Fruit fly (Drosophila melanogaster) whole organism, wandering third instar larva: ENCODE results near the gene CG5556.

Experiments
- Abd-B ChIP-seq: fragments of >200 bp; optimal IDR thresholded peaks from 2 replicates; lab custom pipeline; 2017; ENCODE audit warnings: missing biosample characterization, missing genetic modification characterization
- CG32264 ChIP-seq: fragments of 200-800 bp; sonication (Bioruptor generic); optimal IDR thresholded peaks from 2 replicates; lab custom pipeline; 2016; ENCODE audit warnings: missing biosample characterization, missing genetic modification characterization
- Dfd ChIP-seq: fragments of >200 bp; optimal IDR thresholded peaks from 2 replicates; lab custom pipeline; 2017; ENCODE audit warnings: missing biosample characterization, missing genetic modification characterization
- Hr78 ChIP-seq: fragments of >200 bp; optimal IDR thresholded peaks from 2 replicates; lab custom pipeline; 2017; ENCODE audit warnings: missing biosample characterization, missing genetic modification characterization
- OdsH ChIP-seq: fragments of 200-800 bp; sonication (Bioruptor generic); optimal IDR thresholded peaks from 2 replicates; lab custom pipeline; 2016; ENCODE audit warnings: missing biosample characterization, mild to moderate bottlenecking, missing genetic modification characterization
- fru ChIP-seq: fragments of 200-800 bp; sonication (Bioruptor generic); optimal IDR thresholded peaks from 3 replicates; lab custom pipeline; 2016; ENCODE audit warnings: missing biosample characterization, mild to moderate bottlenecking, missing genetic modification characterization
- psq ChIP-seq: fragments of 200-800 bp; sonication (Bioruptor generic); optimal IDR thresholded peaks from 3 replicates; lab custom pipeline; 2017; ENCODE audit warnings: missing biosample characterization, mild to moderate bottlenecking, missing genetic modification characterization, moderate library complexity
- sage ChIP-seq: fragments of 200-800 bp; sonication (Bioruptor generic); optimal IDR thresholded peaks from 2 replicates; lab custom pipeline; 2016; ENCODE audit warnings: missing biosample characterization, mild to moderate bottlenecking, missing genetic modification characterization
- woc ChIP-seq: sonication (Bioruptor generic); optimal IDR thresholded peaks from 2 replicates; lab custom pipeline; 2016; ENCODE audit warnings: missing biosample characterization, mild to moderate bottlenecking, missing genetic modification characterization

DNA sequence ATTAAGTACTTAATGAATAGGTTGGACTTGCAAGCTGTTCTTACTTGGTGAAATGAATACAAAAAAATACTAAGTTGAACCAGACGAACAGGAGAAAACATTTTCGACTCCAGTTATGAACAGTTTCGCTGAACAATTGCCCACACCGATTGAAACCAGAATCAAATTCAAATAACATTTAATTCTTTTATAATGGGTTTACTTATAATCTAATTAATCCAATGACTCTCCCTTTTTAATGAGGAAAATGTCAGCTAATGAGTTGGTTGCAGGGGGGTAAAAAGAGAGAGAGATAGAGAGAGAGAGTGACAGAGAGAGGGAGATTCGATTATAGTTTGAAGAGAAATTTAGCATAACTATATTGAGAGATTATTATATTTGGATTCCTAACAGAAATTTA lies 10.7 kb downstream of the CG5556 start, which contains the start of gene CG33923:
- no peak for TF ChIP-seq Hr78 (GFP tag; lab: Kevin White, UChicago)
- no peak for TF ChIP-seq Abd-B (GFP tag; lab: Kevin White, UChicago)
- no peak for TF ChIP-seq OdsH (GFP tag; lab: Kevin White, UChicago)
- no peak for TF ChIP-seq fru
- no peak for TF ChIP-seq Dfd (GFP tag; lab: Kevin White, UChicago)
- no peak for TF ChIP-seq CG32264 (GFP tag; lab: Kevin White, UChicago)
- TF ChIP-seq psq (GFP tag; lab: Kevin White, UChicago), result no peak
- TF ChIP-seq sage (GFP tag; lab: Kevin White, UChicago), result no peak
- no peak for TF ChIP-seq woc (GFP tag; lab: Kevin White, UChicago)
